Worm (Caenorhabditis elegans) whole organism, L2 larva: ENCODE data around the gene srh-88.

Source experiments
- aly-2 ChIP-seq: fragments of 150-350 bp; optimal IDR thresholded peaks from 2 replicates; lab custom pipeline; 2014; ENCODE audit warnings: missing biosample characterization, missing genetic modification characterization
- ama-1 ChIP-seq: fragments of 150-350 bp; optimal IDR thresholded peaks from 2 replicates; lab custom pipeline; 2018; ENCODE audit warnings: inconsistent platforms
- blmp-1 ChIP-seq: sonication (generic microtip); optimal IDR thresholded peaks from 2 replicates; lab custom pipeline; 2017; ENCODE audit warnings: missing genetic modification characterization, mild to moderate bottlenecking, missing compliant biosample characterization, antibody characterized with exemption, moderate library complexity; ENCODE audit not compliant: insufficient read depth
- dmd-4 ChIP-seq: sonication (generic microtip); optimal IDR thresholded peaks from 2 replicates; lab custom pipeline; 2017; ENCODE audit warnings: missing biosample characterization, missing genetic modification characterization
- elt-1 ChIP-seq: fragments of 150-350 bp; optimal IDR thresholded peaks from 2 replicates; lab custom pipeline; 2014; ENCODE audit warnings: missing biosample characterization, missing genetic modification characterization
- lsy-2 ChIP-seq, 2 experiments: fragments of 150-350 bp in 1 of 2; sonication (generic microtip) in 1 of 2; optimal IDR thresholded peaks; 2 replicates each; lab custom pipeline; 2014 to 2017; ENCODE audit warnings: missing biosample characterization in 2 of 2, missing genetic modification characterization in 2 of 2
- nhr-23 ChIP-seq: fragments of 150-350 bp; optimal IDR thresholded peaks from 2 replicates; lab custom pipeline; 2014; ENCODE audit warnings: missing biosample characterization, missing genetic modification reagents, missing genetic modification characterization

- TF ChIP-seq aly-2 (tag; lab: Kevin White, UChicago), result no peak
- TF ChIP-seq nhr-23, result no peak
- TF ChIP-seq ama-1, result no peak
- no peak for TF ChIP-seq dmd-4
- TF ChIP-seq lsy-2 (tag; optimal IDR thresholded peaks at IDR 0.05; lab: Kevin White, UChicago), result no peak
- TF ChIP-seq elt-1 (tag; lab: Kevin White, UChicago), result no peak
- no peak for TF ChIP-seq blmp-1 (tag; lab: Kevin White, UChicago)
Measured at ce11 chrV:2983351-2983750, 18.7 kb upstream of the srh-88 start, which contains the start of gene srw-117.
